Fruit fly (Drosophila melanogaster) whole organism, wandering third instar larva: ENCODE results near the gene CG43332.
A peak's percentile ranks its signal among the peaks of the same experiment; 100 is the strongest.

Experiments used
- Abd-B ChIP-seq: fragments of >200 bp; optimal IDR thresholded peaks from 2 replicates; lab custom pipeline; 2017; ENCODE audit warnings: missing biosample characterization, missing genetic modification characterization
- CG32264 ChIP-seq: fragments of 200-800 bp; sonication (Bioruptor generic); optimal IDR thresholded peaks from 2 replicates; lab custom pipeline; 2016; ENCODE audit warnings: missing biosample characterization, missing genetic modification characterization
- CG9705 ChIP-seq: fragments of 200-800 bp; sonication (Bioruptor generic); optimal IDR thresholded peaks from 2 replicates; lab custom pipeline; 2018; ENCODE audit warnings: missing biosample characterization, mild to moderate bottlenecking, missing genetic modification characterization
- CrebA ChIP-seq: fragments of 200-800 bp; sonication (Bioruptor generic); optimal IDR thresholded peaks from 2 replicates; lab custom pipeline; 2016; ENCODE audit warnings: missing biosample characterization, mild to moderate bottlenecking, missing genetic modification characterization, borderline replicate concordance
- Dif ChIP-seq: fragments of 200-275, 200-300 bp; sonication (Bioruptor generic); optimal IDR thresholded peaks from 2 replicates; lab custom pipeline; 2018; ENCODE audit warnings: missing biosample characterization, missing genetic modification characterization; ENCODE audit not compliant: partially characterized antibody
- GATAd ChIP-seq: sonication (Bioruptor generic); optimal IDR thresholded peaks from 2 replicates; lab custom pipeline; 2016; ENCODE audit warnings: missing biosample characterization, missing genetic modification characterization
- HLH106 ChIP-seq: fragments of 200-800 bp; optimal IDR thresholded peaks from 3 replicates; lab custom pipeline; 2019; ENCODE audit warnings: missing biosample characterization, mild to moderate bottlenecking, missing genetic modification characterization, moderate library complexity
- Hnf4 ChIP-seq: fragments of 200-800 bp; sonication (Bioruptor generic); optimal IDR thresholded peaks from 2 replicates; lab custom pipeline; 2016; ENCODE audit warnings: missing biosample characterization, mild to moderate bottlenecking, missing genetic modification characterization
- Hr78 ChIP-seq: fragments of >200 bp; optimal IDR thresholded peaks from 2 replicates; lab custom pipeline; 2017; ENCODE audit warnings: missing biosample characterization, missing genetic modification characterization
- Hr83 ChIP-seq: fragments of 200-300 bp; sonication (Bioruptor generic); optimal IDR thresholded peaks from 2 replicates; lab custom pipeline; 2016; ENCODE audit warnings: missing biosample characterization, mild to moderate bottlenecking, missing genetic modification characterization, moderate library complexity; ENCODE audit not compliant: poor library complexity, severe bottlenecking
- Jra ChIP-seq: sonication (Bioruptor generic); optimal IDR thresholded peaks from 2 replicates; lab custom pipeline; 2016; ENCODE audit warnings: missing biosample characterization, missing genetic modification characterization
- Mio ChIP-seq: sonication (Bioruptor generic); optimal IDR thresholded peaks from 2 replicates; lab custom pipeline; 2016; ENCODE audit warnings: missing biosample characterization, missing genetic modification characterization
- Myc ChIP-seq: fragments of >200 bp; optimal IDR thresholded peaks from 2 replicates; lab custom pipeline; 2017
- Rel ChIP-seq, 2 experiments: fragments of 200-800 bp; sonication (Bioruptor generic) in 1 of 2; optimal IDR thresholded peaks; 2 replicates in 1 of 2; 3 replicates in 1 of 2; lab custom pipeline; 2016 to 2019; ENCODE audit warnings: mild to moderate bottlenecking in 2 of 2, missing biosample characterization in 2 of 2, missing genetic modification characterization in 2 of 2, moderate library complexity in 1 of 2
- Sp1 ChIP-seq: fragments of 200-800 bp; sonication (Bioruptor generic); optimal IDR thresholded peaks from 3 replicates; lab custom pipeline; 2019; ENCODE audit warnings: missing biosample characterization, mild to moderate bottlenecking, missing genetic modification characterization, moderate library complexity
- br ChIP-seq: fragments of 200-800 bp; sonication (Bioruptor generic); optimal IDR thresholded peaks from 2 replicates; lab custom pipeline; 2016; ENCODE audit warnings: missing biosample characterization, missing genetic modification characterization
- brk ChIP-seq: fragments of 200-800 bp; sonication (Bioruptor generic); optimal IDR thresholded peaks from 2 replicates; lab custom pipeline; 2016; ENCODE audit warnings: missing biosample characterization, mild to moderate bottlenecking, missing genetic modification characterization
- dl ChIP-seq, 2 experiments: fragments of 175-275, 200-275 bp in 1 of 2; fragments of 200-275 bp in 1 of 2; sonication (Bioruptor generic); optimal IDR thresholded peaks; lab custom pipeline; 2018; ENCODE audit warnings: mild to moderate bottlenecking in 2 of 2, missing biosample characterization in 2 of 2, missing genetic modification characterization in 2 of 2, moderate library complexity in 2 of 2; ENCODE audit not compliant: partially characterized antibody in 2 of 2, insufficient read depth in 1 of 2
- dmrt93B ChIP-seq: fragments of 200-800 bp; sonication (Bioruptor generic); optimal IDR thresholded peaks from 2 replicates; lab custom pipeline; 2018; ENCODE audit warnings: missing biosample characterization, mild to moderate bottlenecking, missing genetic modification characterization
- dsf ChIP-seq: sonication (Bioruptor generic); optimal IDR thresholded peaks from 2 replicates; lab custom pipeline; 2016; ENCODE audit warnings: missing biosample characterization, missing genetic modification characterization, borderline replicate concordance
- ey ChIP-seq: fragments of 200-800 bp; sonication (Bioruptor generic); optimal IDR thresholded peaks from 2 replicates; lab custom pipeline; 2016; ENCODE audit warnings: missing biosample characterization, missing genetic modification characterization
- foxo ChIP-seq, 2 experiments: fragments of 200-800 bp; sonication (Bioruptor generic); optimal IDR thresholded peaks; 2 replicates in 1 of 2; 3 replicates in 1 of 2; lab custom pipeline; 2016 to 2017; ENCODE audit warnings: missing biosample characterization in 2 of 2, missing genetic modification characterization in 2 of 2
- fru ChIP-seq: fragments of 200-800 bp; sonication (Bioruptor generic); optimal IDR thresholded peaks from 3 replicates; lab custom pipeline; 2016; ENCODE audit warnings: missing biosample characterization, mild to moderate bottlenecking, missing genetic modification characterization
- h ChIP-seq: fragments of 200-800 bp; sonication (Bioruptor generic); optimal IDR thresholded peaks from 3 replicates; lab custom pipeline; 2016; ENCODE audit warnings: missing biosample characterization, mild to moderate bottlenecking, missing genetic modification characterization
- lola ChIP-seq: fragments of >200 bp; optimal IDR thresholded peaks from 2 replicates; lab custom pipeline; 2017; ENCODE audit warnings: missing biosample characterization, missing genetic modification characterization
- pan ChIP-seq: fragments of >200 bp; optimal IDR thresholded peaks from 2 replicates; lab custom pipeline; 2017
- psq ChIP-seq: fragments of 200-800 bp; sonication (Bioruptor generic); optimal IDR thresholded peaks from 3 replicates; lab custom pipeline; 2017; ENCODE audit warnings: missing biosample characterization, mild to moderate bottlenecking, missing genetic modification characterization, moderate library complexity
- rgr ChIP-seq: fragments of 200-800 bp; sonication (Bioruptor generic); optimal IDR thresholded peaks from 3 replicates; lab custom pipeline; 2016; ENCODE audit warnings: missing biosample characterization, mild to moderate bottlenecking, missing genetic modification characterization
- sage ChIP-seq: fragments of 200-800 bp; sonication (Bioruptor generic); optimal IDR thresholded peaks from 2 replicates; lab custom pipeline; 2016; ENCODE audit warnings: missing biosample characterization, mild to moderate bottlenecking, missing genetic modification characterization
- sv ChIP-seq: fragments of 200-800 bp; sonication (Bioruptor generic); optimal IDR thresholded peaks from 3 replicates; lab custom pipeline; 2016; ENCODE audit warnings: missing biosample characterization, missing genetic modification characterization
- tai ChIP-seq: sonication (Bioruptor generic); optimal IDR thresholded peaks from 2 replicates; lab custom pipeline; 2016; ENCODE audit warnings: missing biosample characterization, missing genetic modification characterization
- usp ChIP-seq: fragments of >200 bp; optimal IDR thresholded peaks from 2 replicates; lab custom pipeline; 2017; ENCODE audit warnings: missing biosample characterization, missing genetic modification characterization
- woc ChIP-seq: sonication (Bioruptor generic); optimal IDR thresholded peaks from 2 replicates; lab custom pipeline; 2016; ENCODE audit warnings: missing biosample characterization, mild to moderate bottlenecking, missing genetic modification characterization

CG43332 gene

DNA sequence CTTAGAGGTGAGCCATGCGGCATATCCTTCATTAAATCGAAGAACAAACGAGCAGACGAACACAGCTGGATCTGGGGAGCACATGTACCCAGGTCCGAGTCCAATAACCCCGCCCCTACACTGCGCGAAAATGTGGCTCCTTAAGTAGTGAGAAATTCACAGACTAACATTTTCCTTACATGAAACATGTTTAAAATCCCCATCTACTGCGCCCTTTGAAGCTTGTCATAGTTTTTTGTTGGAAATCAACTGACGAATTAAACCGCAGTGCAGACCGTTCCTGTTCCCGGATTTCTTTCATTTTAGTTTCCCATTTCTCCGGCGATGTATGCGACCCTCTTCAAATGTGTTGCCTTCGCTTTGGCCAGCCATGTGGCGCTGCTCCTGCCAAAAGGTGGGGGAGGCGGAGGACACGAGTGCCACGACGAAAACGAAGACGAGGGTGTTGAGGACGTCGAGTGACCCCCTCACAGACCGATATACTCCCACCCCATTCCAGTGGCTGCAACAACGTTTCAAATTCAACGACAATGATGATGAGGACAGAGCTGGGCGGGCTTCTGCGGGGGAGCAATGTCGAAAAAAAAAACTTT is 40.2 kb downstream of the CG43332 start:
- peak in 1 of 2 experiments; percentile 16 for TF ChIP-seq foxo (GFP tag; optimal IDR thresholded peaks at IDR 0.05; lab: Kevin White, UChicago)
- no peak for TF ChIP-seq Mio (GFP tag; lab: Kevin White, UChicago)
- no peak for TF ChIP-seq rgr (GFP tag; lab: Kevin White, UChicago)
- no peak for TF ChIP-seq woc
- no peak for TF ChIP-seq dl (GFP tag; optimal IDR thresholded peaks at IDR 0.05; lab: Kevin White, UChicago; ENCODE audit: insufficient read depth in 1 of 2, partially characterized antibody in 2 of 2)
- no peak for TF ChIP-seq CG32264 (GFP tag; lab: Kevin White, UChicago)
- TF ChIP-seq sv, result peak; percentile 9
- TF ChIP-seq h (GFP tag; lab: Kevin White, UChicago), result peak; percentile 1
- TF ChIP-seq ey (GFP tag; lab: Kevin White, UChicago), result no peak
- TF ChIP-seq HLH106, result peak; percentile 37
- no peak for TF ChIP-seq Sp1 (GFP tag; lab: Kevin White, UChicago)

dm6 chr2L:14120689-14121397 is 42.2 kb downstream of the CG43332 start:
- TF ChIP-seq Abd-B (no peak), lola (GFP tag; lab: Kevin White, UChicago) (no peak), fru (GFP tag; lab: Kevin White, UChicago) (no peak), br (GFP tag; lab: Kevin White, UChicago) (no peak), Jra (GFP tag; lab: Kevin White, UChicago) (no peak), sv (no peak), rgr (GFP tag; lab: Kevin White, UChicago) (no peak), foxo (GFP tag; optimal IDR thresholded peaks at IDR 0.05; lab: Kevin White, UChicago) (no peak), GATAd (GFP tag; lab: Kevin White, UChicago) (no peak)

DNA sequence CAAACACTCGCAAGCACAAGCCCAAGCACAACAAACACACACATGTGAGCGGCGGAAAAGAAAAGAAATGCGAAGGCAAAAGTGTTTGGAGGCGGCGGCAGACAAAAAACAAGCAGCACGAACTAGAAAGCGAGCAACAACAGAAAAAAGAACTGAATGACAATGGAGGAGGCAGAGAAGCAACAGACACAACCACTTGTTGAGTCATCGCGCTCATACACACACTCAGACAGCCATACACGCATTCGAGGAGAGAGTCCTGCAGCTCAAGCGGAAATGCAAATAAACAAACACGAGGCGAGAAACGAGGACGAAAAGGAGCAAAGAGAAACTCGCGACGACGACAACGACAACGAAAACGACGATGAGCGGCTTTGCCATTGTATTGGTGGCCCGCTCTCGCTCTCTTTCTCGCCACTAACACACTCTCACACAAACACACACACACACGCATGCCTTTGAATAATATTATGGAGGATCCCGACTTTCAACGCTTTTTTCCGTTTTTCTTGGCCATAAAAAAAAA is 47.0 kb downstream of the CG43332 start:
- TF ChIP-seq psq (GFP tag; lab: Kevin White, UChicago), result no peak
- TF ChIP-seq br (GFP tag; lab: Kevin White, UChicago), result no peak
- TF ChIP-seq Hr78 (GFP tag; lab: Kevin White, UChicago), result no peak
- no peak for TF ChIP-seq Jra (GFP tag; lab: Kevin White, UChicago)
- no peak for TF ChIP-seq Dif

DNA sequence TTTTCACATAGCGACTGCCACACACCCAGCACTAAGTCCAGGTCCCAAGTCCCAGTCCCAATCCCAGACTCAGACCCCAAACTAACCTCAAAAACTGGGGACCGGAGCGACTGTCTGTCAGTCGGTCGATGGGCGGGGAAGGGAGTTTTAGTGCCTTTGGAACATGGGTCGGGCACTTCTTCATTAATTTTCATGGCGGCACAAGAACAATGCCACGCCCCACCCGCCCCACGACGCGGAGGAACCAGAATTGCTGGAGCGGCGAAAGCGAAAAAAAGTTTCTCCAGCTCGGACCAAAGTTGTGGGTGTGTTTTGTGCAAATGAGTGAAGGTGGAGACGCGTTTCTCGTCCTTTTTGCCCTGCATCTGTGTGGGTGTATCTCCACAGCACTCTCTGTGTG is 49.8 kb downstream of the CG43332 start:
- TF ChIP-seq dmrt93B (GFP tag; lab: Kevin White, UChicago) (no peak), sv (no peak), Mio (GFP tag; lab: Kevin White, UChicago) (no peak), woc (no peak), Myc (lab: Kevin White, UChicago) (no peak), Hnf4 (GFP tag; lab: Kevin White, UChicago) (no peak), tai (GFP tag; lab: Kevin White, UChicago) (no peak), CrebA (GFP tag; lab: Kevin White, UChicago) (no peak), dsf (no peak), sage (GFP tag; lab: Kevin White, UChicago) (no peak), Hr83 (GFP tag; lab: Kevin White, UChicago) (no peak), ey (GFP tag; lab: Kevin White, UChicago) (no peak), CG9705 (no peak), usp (GFP tag; lab: Kevin White, UChicago) (no peak)

dm6 chr2L:14112192-14112591 is 50.8 kb downstream of the CG43332 start:
- TF ChIP-seq Rel (GFP tag; optimal IDR thresholded peaks at IDR 0.05; lab: Kevin White, UChicago), result no peak
- no peak for TF ChIP-seq Rel (tag; optimal IDR thresholded peaks at IDR 0.05; lab: Kevin White, UChicago)
- TF ChIP-seq GATAd (GFP tag; lab: Kevin White, UChicago), result no peak
- TF ChIP-seq brk (GFP tag; lab: Kevin White, UChicago), result no peak
- no peak for TF ChIP-seq HLH106
- no peak for TF ChIP-seq br (GFP tag; lab: Kevin White, UChicago)
- no peak for TF ChIP-seq fru (GFP tag; lab: Kevin White, UChicago)
- no peak for TF ChIP-seq pan (lab: Kevin White, UChicago)
- TF ChIP-seq Hnf4 (GFP tag; lab: Kevin White, UChicago), result no peak
- no peak for TF ChIP-seq Hr78 (GFP tag; lab: Kevin White, UChicago)
- TF ChIP-seq ey (GFP tag; lab: Kevin White, UChicago), result no peak
- no peak for TF ChIP-seq dmrt93B (GFP tag; lab: Kevin White, UChicago)
- no peak for TF ChIP-seq CrebA (GFP tag; lab: Kevin White, UChicago)
- no peak for TF ChIP-seq h (GFP tag; lab: Kevin White, UChicago)
- TF ChIP-seq tai (GFP tag; lab: Kevin White, UChicago), result no peak
- TF ChIP-seq woc, result no peak
